Worm (Caenorhabditis elegans): ENCODE results near the gene Y42A5A.1.

- TF ChIP-seq aptf-2 (GFP tag; conservative IDR thresholded peaks at IDR 0.05) (no peak), D2030.7 (GFP tag; IDR thresholded peaks at IDR 0.05) (no peak), lin-35 (GFP tag; optimal IDR thresholded peaks at IDR 0.05) (no peak), pha-4 (tag; optimal IDR thresholded peaks at IDR 0.05) (no peak), ztf-25 (GFP tag; IDR thresholded peaks at IDR 0.05) (no peak), aptf-3 (GFP tag; IDR thresholded peaks at IDR 0.05) (no peak), K11D2.4 (GFP tag; IDR thresholded peaks at IDR 0.05) (no peak), ceh-100 (GFP tag; IDR thresholded peaks at IDR 0.05) (no peak), F52B5.7 (tag; optimal IDR thresholded peaks at IDR 0.05) (no peak), lsl-1 (GFP tag; optimal IDR thresholded peaks at IDR 0.05) (no peak), bed-2 (GFP tag; IDR thresholded peaks at IDR 0.05) (no peak), mcd-1 (GFP tag; IDR thresholded peaks at IDR 0.05) (no peak), F33H1.4 (GFP tag; IDR thresholded peaks at IDR 0.05) (no peak), F49E8.2 (tag; optimal IDR thresholded peaks at IDR 0.05; ENCODE audit: insufficient read depth) (no peak)
These were observed 629 bp upstream of the Y42A5A.1 start for ce11 chrV:11087119-11087518.

Data from whole organism, young adult.